Worm (Caenorhabditis elegans) whole organism, L1 larva: ENCODE data around the gene drd-5.

Source experiments
- C04F5.9 ChIP-seq: sonication (generic microtip); optimal IDR thresholded peaks from 2 replicates; lab custom pipeline; 2016; ENCODE audit warnings: missing genetic modification characterization, missing compliant biosample characterization
- C16A3.4 ChIP-seq: fragments of 150-350 bp; optimal IDR thresholded peaks from 2 replicates; lab custom pipeline; 2014; ENCODE audit warnings: missing biosample characterization, missing genetic modification characterization
- C34B4.2 ChIP-seq: sonication (generic microtip); optimal IDR thresholded peaks from 2 replicates; lab custom pipeline; 2017; ENCODE audit warnings: mild to moderate bottlenecking, missing genetic modification characterization, missing compliant biosample characterization
- aha-1 ChIP-seq: fragments of 150-350 bp; optimal IDR thresholded peaks from 2 replicates; lab custom pipeline; 2014; ENCODE audit warnings: missing biosample characterization, missing genetic modification characterization
- ama-1 ChIP-seq: fragments of 150-350 bp; optimal IDR thresholded peaks from 2 replicates; lab custom pipeline; 2014
- ceh-88 ChIP-seq: fragments of 200-800 bp; sonication (Bioruptor generic); IDR thresholded peaks from 2 replicates; pipeline ENCODE4 v1.3.6; 2022; ENCODE audit warnings: missing genetic modification characterization, missing compliant biosample characterization
- ces-1 ChIP-seq: fragments of 150-350 bp; optimal IDR thresholded peaks from 2 replicates; lab custom pipeline; 2014; ENCODE audit warnings: missing biosample characterization, missing genetic modification reagents, missing genetic modification characterization
- dpl-1 ChIP-seq, 3 experiments: fragments of 150-350 bp in 2 of 3; sonication (generic microtip) in 1 of 3; optimal IDR thresholded peaks; 2 replicates each; lab custom pipeline; 2014 to 2017; ENCODE audit warnings: missing biosample characterization in 3 of 3, missing genetic modification characterization in 3 of 3, missing genetic modification reagents in 3 of 3
- dsc-1 ChIP-seq: sonication (generic microtip); optimal IDR thresholded peaks from 2 replicates; lab custom pipeline; 2016; ENCODE audit warnings: mild to moderate bottlenecking, missing genetic modification characterization, missing compliant biosample characterization
- efl-1 ChIP-seq, 4 experiments: fragments of 150-350 bp; optimal IDR thresholded peaks in 3 of 4; peaks in 1 of 4; 1 replicate in 1 of 4; 2 replicates in 3 of 4; lab custom pipeline; 2014; ENCODE audit warnings: missing biosample characterization in 2 of 4, missing genetic modification characterization in 2 of 4, missing genetic modification reagents in 2 of 4
- egl-27 ChIP-seq, 2 experiments: fragments of 150-350 bp in 1 of 2; sonication (generic microtip); optimal IDR thresholded peaks; 3 replicates each; lab custom pipeline; 2017 to 2018; ENCODE audit warnings: missing biosample characterization in 2 of 2, missing genetic modification characterization in 2 of 2, missing genetic modification reagents in 2 of 2
- elt-2 ChIP-seq: sonication (generic microtip); optimal IDR thresholded peaks from 2 replicates; lab custom pipeline; 2016; ENCODE audit warnings: missing genetic modification characterization, mild to moderate bottlenecking, inconsistent platforms, missing compliant biosample characterization, missing genetic modification reagents
- ets-5 ChIP-seq: fragments of 200-800 bp; sonication (Bioruptor generic); IDR thresholded peaks from 2 replicates; pipeline ENCODE4 v1.3.6; 2022; ENCODE audit warnings: missing genetic modification characterization, missing compliant biosample characterization
- fkh-4 ChIP-seq: sonication (generic microtip); optimal IDR thresholded peaks from 2 replicates; lab custom pipeline; 2016; ENCODE audit warnings: missing compliant biosample characterization, missing genetic modification characterization, borderline replicate concordance
- fos-1 ChIP-seq: fragments of 150-350 bp; optimal IDR thresholded peaks from 2 replicates; lab custom pipeline; 2014; ENCODE audit warnings: missing biosample characterization, missing genetic modification characterization
- grh-1 ChIP-seq: fragments of 200-800 bp; sonication (Bioruptor generic); IDR thresholded peaks from 2 replicates; pipeline ENCODE4 v1.3.6; 2022; ENCODE audit warnings: missing genetic modification reagents, missing genetic modification characterization, missing compliant biosample characterization
- hlh-17 ChIP-seq: fragments of 200-800 bp; sonication (Bioruptor generic); optimal IDR thresholded peaks from 2 replicates; lab custom pipeline; 2018; ENCODE audit warnings: missing genetic modification characterization, mild to moderate bottlenecking, missing compliant biosample characterization, moderate library complexity, borderline replicate concordance
- hlh-4 ChIP-seq: sonication (generic microtip); optimal IDR thresholded peaks from 2 replicates; lab custom pipeline; 2016; ENCODE audit warnings: mild to moderate bottlenecking, missing genetic modification characterization, missing compliant biosample characterization
- isw-1 ChIP-seq: fragments of 200-800 bp; sonication (Bioruptor generic); IDR thresholded peaks from 2 replicates; pipeline ENCODE4 v1.3.6; 2022; ENCODE audit warnings: missing genetic modification characterization, missing compliant biosample characterization
- jun-1 ChIP-seq: fragments of 150-350 bp; optimal IDR thresholded peaks from 2 replicates; lab custom pipeline; 2014; ENCODE audit warnings: missing biosample characterization, missing genetic modification reagents, missing genetic modification characterization
- lin-14 ChIP-seq: fragments of 200-800 bp; sonication (Bioruptor generic); optimal IDR thresholded peaks from 2 replicates; lab custom pipeline; 2018; ENCODE audit warnings: mild to moderate bottlenecking, missing genetic modification characterization, moderate library complexity, missing compliant biosample characterization
- lin-15B ChIP-seq: fragments of 150-350 bp; sonication (generic microtip); optimal IDR thresholded peaks from 3 replicates; lab custom pipeline; 2014; ENCODE audit warnings: missing biosample characterization, missing genetic modification characterization
- lin-35 ChIP-seq, 2 experiments: fragments of 150-350 bp; optimal IDR thresholded peaks; 2 replicates each; lab custom pipeline; 2014; ENCODE audit warnings: missing biosample characterization in 2 of 2, missing genetic modification characterization in 2 of 2, missing genetic modification reagents in 2 of 2
- lir-3 ChIP-seq: sonication (generic microtip); optimal IDR thresholded peaks from 2 replicates; lab custom pipeline; 2016; ENCODE audit warnings: mild to moderate bottlenecking, missing genetic modification characterization, moderate library complexity, missing compliant biosample characterization; ENCODE audit not compliant: poor library complexity
- lsy-2 ChIP-seq, 2 experiments: fragments of 150-350 bp; optimal IDR thresholded peaks; 2 replicates each; lab custom pipeline; 2014; ENCODE audit warnings: missing biosample characterization in 2 of 2, missing genetic modification characterization in 2 of 2
- mab-9 ChIP-seq: fragments of 200-800 bp; sonication (Bioruptor generic); IDR thresholded peaks from 2 replicates; pipeline ENCODE4 v1.3.6; 2022; ENCODE audit warnings: missing genetic modification reagents, missing genetic modification characterization, missing compliant biosample characterization
- mdl-1 ChIP-seq, 2 experiments: fragments of 150-350 bp; optimal IDR thresholded peaks; 2 replicates each; lab custom pipeline; 2014 to 2017; ENCODE audit warnings: missing biosample characterization in 2 of 2, missing genetic modification characterization in 2 of 2, inconsistent platforms in 1 of 2
- mep-1 ChIP-seq: fragments of 150-350 bp; optimal IDR thresholded peaks from 2 replicates; lab custom pipeline; 2014; ENCODE audit warnings: missing biosample characterization, missing genetic modification characterization
- nhr-11 ChIP-seq: fragments of 150-350 bp; optimal IDR thresholded peaks from 2 replicates; lab custom pipeline; 2014; ENCODE audit warnings: missing biosample characterization, missing genetic modification characterization
- nhr-12 ChIP-seq: sonication (generic microtip); optimal IDR thresholded peaks from 2 replicates; lab custom pipeline; 2017; ENCODE audit warnings: missing biosample characterization, missing genetic modification characterization
- nhr-19 ChIP-seq: fragments of 200-800 bp; sonication (Bioruptor generic); conservative IDR thresholded peaks from 2 replicates; pipeline ENCODE4 v1.3.6; 2022; ENCODE audit warnings: missing genetic modification characterization, missing compliant biosample characterization
- nhr-20 ChIP-seq: sonication (generic microtip); optimal IDR thresholded peaks from 2 replicates; lab custom pipeline; 2016; ENCODE audit warnings: mild to moderate bottlenecking, missing genetic modification characterization, missing compliant biosample characterization
- nhr-237 ChIP-seq: fragments of 150-350 bp; optimal IDR thresholded peaks from 2 replicates; lab custom pipeline; 2014; ENCODE audit warnings: missing biosample characterization, missing genetic modification characterization
- nhr-28 ChIP-seq: fragments of 150-350 bp; optimal IDR thresholded peaks from 2 replicates; lab custom pipeline; 2014; ENCODE audit warnings: missing biosample characterization, missing genetic modification characterization
- nhr-47 ChIP-seq: sonication (generic microtip); optimal IDR thresholded peaks from 2 replicates; lab custom pipeline; 2016; ENCODE audit warnings: mild to moderate bottlenecking, missing genetic modification characterization, moderate library complexity, missing compliant biosample characterization
- nhr-71 ChIP-seq: sonication (generic microtip); optimal IDR thresholded peaks from 2 replicates; lab custom pipeline; 2016; ENCODE audit warnings: mild to moderate bottlenecking, missing genetic modification characterization, moderate library complexity, missing compliant biosample characterization
- nhr-90 ChIP-seq: sonication (generic microtip); optimal IDR thresholded peaks from 2 replicates; lab custom pipeline; 2016; ENCODE audit warnings: mild to moderate bottlenecking, missing genetic modification characterization, missing compliant biosample characterization; ENCODE audit not compliant: poor library complexity
- rnt-1 ChIP-seq: sonication (generic microtip); optimal IDR thresholded peaks from 2 replicates; lab custom pipeline; 2016; ENCODE audit warnings: mild to moderate bottlenecking, missing genetic modification characterization, moderate library complexity, missing compliant biosample characterization
- snu-23 ChIP-seq: sonication (generic microtip); optimal IDR thresholded peaks from 2 replicates; lab custom pipeline; 2016; ENCODE audit warnings: missing genetic modification characterization, missing compliant biosample characterization
- sptf-1 ChIP-seq: fragments of 150-350 bp; optimal IDR thresholded peaks from 2 replicates; lab custom pipeline; 2014; ENCODE audit warnings: missing biosample characterization, missing genetic modification characterization
- swsn-7 ChIP-seq: sonication (generic microtip); optimal IDR thresholded peaks from 2 replicates; lab custom pipeline; 2016; ENCODE audit warnings: missing genetic modification characterization, missing compliant biosample characterization
- tbx-2 ChIP-seq: sonication (generic microtip); optimal IDR thresholded peaks from 2 replicates; lab custom pipeline; 2016; ENCODE audit warnings: missing genetic modification characterization, missing compliant biosample characterization
- tlp-1 ChIP-seq: fragments of 150-350 bp; optimal IDR thresholded peaks from 2 replicates; lab custom pipeline; 2014; ENCODE audit warnings: missing biosample characterization, missing genetic modification characterization
- unc-98 ChIP-seq: fragments of 200-800 bp; sonication (Bioruptor generic); IDR thresholded peaks from 2 replicates; pipeline ENCODE4 v1.3.6; 2022; ENCODE audit warnings: missing genetic modification characterization, missing compliant biosample characterization
- zag-1 ChIP-seq: fragments of 150-350 bp; optimal IDR thresholded peaks from 2 replicates; lab custom pipeline; 2014; ENCODE audit warnings: missing biosample characterization, missing genetic modification characterization
- ztf-11 ChIP-seq, 2 experiments: sonication (generic microtip); optimal IDR thresholded peaks; 2 replicates each; lab custom pipeline; 2016 to 2017; ENCODE audit warnings: missing genetic modification characterization in 2 of 2, missing biosample characterization in 1 of 2, missing compliant biosample characterization in 1 of 2
- ztf-4 ChIP-seq: fragments of 150-350 bp; optimal IDR thresholded peaks from 2 replicates; lab custom pipeline; 2014; ENCODE audit warnings: missing biosample characterization, missing genetic modification characterization

drd-5 gene

DNA sequence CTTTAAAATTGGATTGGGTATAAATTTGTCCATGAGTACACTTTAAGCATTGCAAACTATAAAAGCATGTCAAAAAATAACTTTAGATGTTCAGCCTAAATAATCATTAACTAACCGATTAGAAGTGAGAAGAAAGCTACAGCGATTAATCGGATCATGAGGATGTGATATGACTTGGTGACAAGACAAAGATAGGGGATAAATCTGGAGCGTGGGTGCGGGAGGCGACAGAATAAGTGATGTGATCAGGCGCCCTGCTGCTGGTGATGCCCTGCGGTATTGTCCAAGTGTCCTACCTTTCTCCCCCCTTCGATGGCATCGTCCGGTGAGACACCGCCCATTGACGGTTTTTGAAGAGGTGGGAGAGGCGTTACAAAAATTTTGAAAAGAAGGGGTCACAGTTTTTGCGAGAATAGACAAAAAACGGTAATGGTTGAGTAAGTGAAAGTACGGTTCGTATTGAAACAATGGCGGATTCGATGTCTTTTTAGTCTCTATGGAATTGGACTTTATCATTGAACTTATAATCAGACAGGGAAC lies 38.6 kb upstream of the drd-5 start, which contains the start of gene F41D9.2 (continued):
- no peak for TF ChIP-seq zag-1 (tag; lab: Kevin White, UChicago)
- no peak for TF ChIP-seq nhr-47
- no peak for TF ChIP-seq aha-1
- no peak for TF ChIP-seq mdl-1 (tag; optimal IDR thresholded peaks at IDR 0.05; lab: Kevin White, UChicago)
- no peak for TF ChIP-seq ztf-4 (tag; lab: Kevin White, UChicago)
- TF ChIP-seq tlp-1 (tag; lab: Kevin White, UChicago) = no peak
- TF ChIP-seq lsy-2 (tag; optimal IDR thresholded peaks at IDR 0.05; lab: Kevin White, UChicago) = no peak
- TF ChIP-seq nhr-90 (tag; lab: Kevin White, UChicago) = no peak
- no peak for TF ChIP-seq hlh-17 (GFP tag; lab: Kevin White, UChicago)
- TF ChIP-seq fos-1 (tag; lab: Kevin White, UChicago) = no peak
- TF ChIP-seq efl-1 (optimal IDR thresholded peaks at IDR 0.05; lab: Kevin White, UChicago) = no peak
- TF ChIP-seq efl-1 (GFP tag; optimal IDR thresholded peaks at IDR 0.05 in 1 of 2; lab: Kevin White, UChicago) = peak in 1 of 2 experiments; percentile 44
- TF ChIP-seq ama-1 = no peak
- TF ChIP-seq mep-1 (tag; lab: Kevin White, UChicago) = peak; percentile 35
- TF ChIP-seq, all 84 proteins: peak for 8

DNA sequence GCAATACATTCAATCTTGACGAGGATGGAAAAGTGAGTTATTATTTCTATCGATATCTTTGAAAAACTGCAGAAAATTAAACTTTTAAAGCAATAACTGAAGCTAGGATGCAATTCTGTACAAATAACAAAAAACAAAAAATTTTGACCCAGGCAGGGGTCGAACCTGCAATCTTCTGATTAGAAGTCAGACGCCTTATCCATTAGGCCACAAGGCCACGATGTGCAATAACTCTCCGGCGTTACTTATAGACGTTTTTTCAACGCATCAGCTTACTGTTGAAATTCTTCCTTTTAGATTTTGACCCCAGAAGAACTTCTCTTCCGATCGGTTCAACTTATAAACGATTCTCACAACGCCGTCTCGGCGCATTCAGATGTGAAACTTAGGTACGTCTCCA lies 35.5 kb upstream of the drd-5 start:
- TF ChIP-seq ceh-88 (GFP tag; lab: Robert Waterston, UW) = 0 out of 2 replicates have a peak, but pooled peaks have one; percentile 17
- no peak for TF ChIP-seq dsc-1 (tag; lab: Kevin White, UChicago)
- TF ChIP-seq efl-1 (optimal IDR thresholded peaks at IDR 0.05; lab: Kevin White, UChicago) = no peak
- peak in 1 of 2 experiments; percentile 87 for TF ChIP-seq efl-1 (GFP tag; optimal IDR thresholded peaks at IDR 0.05 in 1 of 2; lab: Kevin White, UChicago)
- peak; percentile 29 for TF ChIP-seq rnt-1
- TF ChIP-seq nhr-47 = peak; percentile 7
- TF ChIP-seq nhr-20 (tag; lab: Kevin White, UChicago) = peak; percentile 22
- peak; percentile 1 for TF ChIP-seq lin-14 (GFP tag; lab: Kevin White, UChicago)
- TF ChIP-seq nhr-19 (GFP tag; lab: Robert Waterston, UW) = peak; percentile 27; the same call in 1 of the 2 replicates
- TF ChIP-seq nhr-71 = peak; percentile 36
- TF ChIP-seq snu-23 = peak; percentile 46
- TF ChIP-seq nhr-12 = no peak
- TF ChIP-seq lin-35 (GFP tag; optimal IDR thresholded peaks at IDR 0.05; lab: Kevin White, UChicago) = peak in 1 of 2 experiments; percentile 46
- no peak for TF ChIP-seq tbx-2

DNA sequence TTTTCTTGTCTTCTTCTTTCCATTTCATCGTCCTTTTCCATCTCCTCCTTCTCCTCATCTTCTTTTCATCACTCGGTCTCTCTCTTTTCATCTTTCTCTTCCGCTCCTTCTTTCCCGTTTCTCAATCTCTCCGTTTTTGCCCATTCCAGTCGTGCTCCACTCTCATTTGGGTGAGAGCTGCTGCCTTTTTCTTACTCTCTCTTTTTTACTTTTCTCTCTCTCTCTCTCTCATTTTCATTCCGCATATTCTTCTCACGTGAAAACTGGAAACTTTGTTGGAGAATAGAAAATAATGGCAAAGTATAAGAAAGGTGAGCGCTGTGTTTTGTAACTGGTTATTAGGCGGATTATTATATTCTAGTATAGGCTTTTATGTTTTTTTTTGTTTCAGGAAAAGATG lies 32.2 kb upstream of the drd-5 start, which contains the start of gene tbc-18:
Gene tbc-18 (plus strand): TSS at position 246 of the 400 bp plus-strand sequence.
- TF ChIP-seq zag-1 (tag; lab: Kevin White, UChicago) (no peak), C16A3.4 (tag; lab: Kevin White, UChicago) (no peak), nhr-11 (no peak), sptf-1 (tag; lab: Kevin White, UChicago) (no peak), nhr-237 (tag; lab: Kevin White, UChicago) (no peak), mep-1 (tag; lab: Kevin White, UChicago) (peak; percentile 9), nhr-47 (peak; percentile 57), ets-5 (no peak), elt-2 (tag; lab: Kevin White, UChicago) (no peak), nhr-28 (tag; lab: Kevin White, UChicago) (no peak), ces-1 (GFP tag; lab: Kevin White, UChicago) (no peak), snu-23 (peak; percentile 47), C04F5.9 (tag; lab: Kevin White, UChicago) (no peak), lin-35 (GFP tag; optimal IDR thresholded peaks at IDR 0.05; lab: Kevin White, UChicago) (peak in 1 of 2 experiments; percentile 10), grh-1 (GFP tag; lab: Robert Waterston, UW) (no peak), swsn-7 (peak; percentile 45), hlh-4 (tag; lab: Kevin White, UChicago) (no peak), lir-3 (no peak), lin-15B (tag; lab: Kevin White, UChicago) (no peak), fkh-4 (tag; lab: Kevin White, UChicago) (no peak), mab-9 (GFP tag; lab: Robert Waterston, UW) (no peak), hlh-17 (GFP tag; lab: Kevin White, UChicago) (no peak), nhr-90 (tag; lab: Kevin White, UChicago) (no peak), rnt-1 (no peak), jun-1 (tag; lab: Kevin White, UChicago) (no peak), isw-1 (GFP tag; lab: Robert Waterston, UW) (peak; percentile 18; the same call in 1 of the 2 replicates), ztf-11 (tag; optimal IDR thresholded peaks at IDR 0.05; lab: Kevin White, UChicago) (no peak), unc-98 (GFP tag; lab: Robert Waterston, UW) (no peak), dpl-1 (GFP tag; optimal IDR thresholded peaks at IDR 0.05; lab: Kevin White, UChicago) (peak in 1 of 3 experiments; percentile 7), C34B4.2 (tag; lab: Kevin White, UChicago) (no peak), egl-27 (tag; optimal IDR thresholded peaks at IDR 0.05; lab: Kevin White, UChicago) (no peak)
